Worm (Caenorhabditis elegans) whole organism, L4 larva: Measurements from ENCODE around the gene fipr-10.

Source experiments
- F26F4.8 ChIP-seq: fragments of 200-800 bp; sonication (Bioruptor generic); conservative IDR thresholded peaks from 2 replicates; pipeline ENCODE4 v1.3.6; 2022; ENCODE audit warnings: missing genetic modification characterization, missing compliant biosample characterization
- F44E2.7 ChIP-seq: fragments of 200-800 bp; sonication (Bioruptor generic); IDR thresholded peaks from 2 replicates; pipeline ENCODE4 v2.1.2; 2022; ENCODE audit warnings: missing genetic modification characterization, missing compliant biosample characterization
- F49E8.2 ChIP-seq: sonication (generic microtip); optimal IDR thresholded peaks from 2 replicates; lab custom pipeline; 2016; ENCODE audit warnings: missing compliant biosample characterization, mild to moderate bottlenecking, missing genetic modification characterization, borderline replicate concordance
- aha-1 ChIP-seq: fragments of 150-350 bp; peaks from one replicate; lab custom pipeline; 2014; ENCODE audit warnings: missing biosample characterization, missing genetic modification characterization
- ama-1 ChIP-seq: fragments of 150-350 bp; optimal IDR thresholded peaks from 2 replicates; lab custom pipeline; 2014; ENCODE audit warnings: inconsistent platforms, mixed read lengths
- arid-1 ChIP-seq: fragments of 200-800 bp; sonication (Bioruptor generic); conservative IDR thresholded peaks from 2 replicates; pipeline ENCODE4 v1.3.6; 2022; ENCODE audit warnings: missing genetic modification reagents, missing genetic modification characterization, missing compliant biosample characterization
- ceh-20 ChIP-seq: fragments of 200-800 bp; sonication (Bioruptor generic); IDR thresholded peaks from 2 replicates; pipeline ENCODE4 v1.3.6; 2022; ENCODE audit warnings: missing genetic modification reagents, missing genetic modification characterization, missing compliant biosample characterization
- ceh-62 ChIP-seq: sonication (generic microtip); optimal IDR thresholded peaks from 2 replicates; lab custom pipeline; 2017; ENCODE audit warnings: missing biosample characterization, missing genetic modification characterization
- ces-1 ChIP-seq: fragments of 150-350 bp; sonication (generic microtip); optimal IDR thresholded peaks from 4 replicates; lab custom pipeline; 2014; ENCODE audit warnings: missing biosample characterization, missing genetic modification reagents, missing genetic modification characterization
- cey-2 ChIP-seq: sonication (generic microtip); optimal IDR thresholded peaks from 3 replicates; lab custom pipeline; 2017; ENCODE audit warnings: missing genetic modification characterization, mild to moderate bottlenecking, missing compliant biosample characterization, antibody characterized with exemption, borderline replicate concordance; ENCODE audit not compliant: insufficient read depth
- ctbp-1 ChIP-seq: fragments of 200-800 bp; sonication (Bioruptor generic); IDR thresholded peaks from 2 replicates; pipeline ENCODE4 v1.3.6; 2022; ENCODE audit warnings: missing genetic modification reagents, missing genetic modification characterization, missing compliant biosample characterization
- daf-16 ChIP-seq, 3 experiments: sonication (generic microtip); optimal IDR thresholded peaks; 2 replicates each; lab custom pipeline; 2016 to 2017; ENCODE audit warnings: missing genetic modification characterization in 3 of 3, missing genetic modification reagents in 3 of 3, mild to moderate bottlenecking in 2 of 3, missing compliant biosample characterization in 2 of 3, missing biosample characterization in 1 of 3, moderate library complexity in 1 of 3
- daf-19 ChIP-seq: fragments of 200-800 bp; sonication (Bioruptor generic); conservative IDR thresholded peaks from 2 replicates; pipeline ENCODE4 v1.3.6; 2022; ENCODE audit warnings: missing genetic modification characterization, missing compliant biosample characterization
- dmd-6 ChIP-seq: fragments of 200-800 bp; sonication (Bioruptor generic); IDR thresholded peaks from 2 replicates; pipeline ENCODE4 v1.3.6; 2022; ENCODE audit warnings: missing genetic modification reagents, missing genetic modification characterization, missing compliant biosample characterization
- dve-1 ChIP-seq: sonication (generic microtip); optimal IDR thresholded peaks from 2 replicates; lab custom pipeline; 2017; ENCODE audit warnings: antibody characterized with exemption, mild to moderate bottlenecking, missing genetic modification characterization, missing compliant biosample characterization; ENCODE audit not compliant: insufficient read depth
- fkh-10 ChIP-seq: fragments of 150-350 bp; optimal IDR thresholded peaks from 2 replicates; lab custom pipeline; 2014; ENCODE audit warnings: missing biosample characterization, missing genetic modification reagents, missing genetic modification characterization
- hlh-11 ChIP-seq: fragments of 200-800 bp; sonication (Bioruptor generic); optimal IDR thresholded peaks from 2 replicates; lab custom pipeline; 2018; ENCODE audit warnings: mild to moderate bottlenecking, missing genetic modification characterization, missing compliant biosample characterization
- lin-13 ChIP-seq: fragments of 150-350 bp; optimal IDR thresholded peaks from 2 replicates; lab custom pipeline; 2014; ENCODE audit warnings: missing biosample characterization, missing genetic modification reagents, missing genetic modification characterization
- lin-38 ChIP-seq: fragments of 200-800 bp; sonication (Bioruptor generic); IDR thresholded peaks from 2 replicates; pipeline ENCODE4 v1.3.6; 2022; ENCODE audit warnings: missing genetic modification reagents, missing genetic modification characterization, missing compliant biosample characterization
- madf-5 ChIP-seq, 2 experiments: fragments of 200-800 bp; sonication (Bioruptor generic); IDR thresholded peaks; 2 replicates each; pipeline ENCODE4 v1.3.6; 2022; ENCODE audit warnings: missing compliant biosample characterization in 2 of 2, missing genetic modification characterization in 2 of 2
- mdl-1 ChIP-seq, 2 experiments: fragments of 150-350 bp in 1 of 2; sonication (generic microtip) in 1 of 2; optimal IDR thresholded peaks; 2 replicates each; lab custom pipeline; 2014 to 2017; ENCODE audit warnings: missing biosample characterization in 2 of 2, missing genetic modification characterization in 2 of 2
- mep-1 ChIP-seq: fragments of 150-350 bp; sonication (generic microtip); optimal IDR thresholded peaks from 3 replicates; lab custom pipeline; 2014; ENCODE audit warnings: missing biosample characterization, missing genetic modification characterization
- nhr-102 ChIP-seq: sonication (generic microtip); optimal IDR thresholded peaks from 2 replicates; lab custom pipeline; 2016; ENCODE audit warnings: mild to moderate bottlenecking, missing genetic modification characterization, moderate library complexity, missing compliant biosample characterization
- nhr-28 ChIP-seq: fragments of 150-350 bp; optimal IDR thresholded peaks from 2 replicates; lab custom pipeline; 2014; ENCODE audit warnings: missing biosample characterization, missing genetic modification characterization
- nhr-41 ChIP-seq: fragments of 200-800 bp; sonication (Bioruptor generic); IDR thresholded peaks from 2 replicates; pipeline ENCODE4 v1.3.6; 2022; ENCODE audit warnings: missing genetic modification reagents, missing genetic modification characterization, missing compliant biosample characterization
- nhr-48 ChIP-seq: sonication (generic microtip); optimal IDR thresholded peaks from 2 replicates; lab custom pipeline; 2016; ENCODE audit warnings: mild to moderate bottlenecking, missing genetic modification characterization, missing compliant biosample characterization
- nhr-77 ChIP-seq: fragments of 150-350 bp; optimal IDR thresholded peaks from 2 replicates; lab custom pipeline; 2014; ENCODE audit warnings: missing biosample characterization, missing genetic modification characterization
- php-3 ChIP-seq: fragments of 200-800 bp; sonication (Bioruptor generic); IDR thresholded peaks from 2 replicates; pipeline ENCODE4 v1.3.6; 2022; ENCODE audit warnings: missing genetic modification reagents, missing genetic modification characterization, missing compliant biosample characterization
- pqm-1 ChIP-seq: sonication (generic microtip); optimal IDR thresholded peaks from 2 replicates; lab custom pipeline; 2017; ENCODE audit warnings: missing biosample characterization, missing genetic modification characterization
- saeg-2 ChIP-seq: fragments of 200-800 bp; sonication (Bioruptor generic); IDR thresholded peaks from 2 replicates; pipeline ENCODE4 v1.3.6; 2022; ENCODE audit warnings: missing genetic modification reagents, missing genetic modification characterization, missing compliant biosample characterization
- sdz-12 ChIP-seq: fragments of 200-800 bp; sonication (Bioruptor generic); optimal IDR thresholded peaks from 2 replicates; lab custom pipeline; 2018; ENCODE audit warnings: mild to moderate bottlenecking, missing genetic modification characterization, missing compliant biosample characterization
- spr-3 ChIP-seq: fragments of 200-800 bp; sonication (Bioruptor generic); optimal IDR thresholded peaks from 2 replicates; lab custom pipeline; 2018; ENCODE audit warnings: mild to moderate bottlenecking, missing genetic modification characterization, missing compliant biosample characterization
- tra-1 ChIP-seq: fragments of 200-800 bp; sonication (Bioruptor generic); IDR thresholded peaks from 2 replicates; pipeline ENCODE4 v1.3.6; 2022; ENCODE audit warnings: missing genetic modification reagents, missing genetic modification characterization, missing compliant biosample characterization
- unc-62 ChIP-seq, 3 experiments: fragments of 150-350 bp in 1 of 3; sonication (generic microtip); optimal IDR thresholded peaks in 2 of 3; peaks in 1 of 3; 1 replicate in 1 of 3; 2 replicates in 2 of 3; lab custom pipeline; 2014 to 2017; ENCODE audit warnings: missing biosample characterization in 3 of 3, missing genetic modification characterization in 3 of 3, missing genetic modification reagents in 3 of 3, missing genotype in 1 of 3
- zip-11 ChIP-seq: fragments of 200-800 bp; sonication (Bioruptor generic); IDR thresholded peaks from 2 replicates; pipeline ENCODE4 v1.3.6; 2022; ENCODE audit warnings: missing genetic modification characterization, missing compliant biosample characterization

The fipr-10 gene

DNA sequence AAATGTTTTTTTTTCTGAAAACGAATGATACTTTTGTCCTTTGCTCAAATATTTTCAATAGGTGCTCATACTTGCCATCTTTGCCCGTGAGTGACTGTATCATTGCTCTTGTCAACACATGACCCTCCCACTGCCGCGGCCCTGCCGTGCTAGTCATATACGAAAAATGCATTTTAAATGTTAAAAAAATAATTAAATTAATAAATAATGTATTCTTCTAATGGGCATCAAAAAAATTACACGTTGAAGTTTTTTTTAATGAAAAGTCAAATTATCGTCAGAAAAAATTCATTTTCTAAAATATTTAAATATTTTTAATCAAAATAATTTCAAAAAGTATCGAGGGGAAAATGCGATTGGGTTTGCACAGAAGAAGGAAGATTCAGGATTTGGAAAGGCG lies 8.5 kb downstream of the fipr-10 start, which contains the start of gene C50H2.7:
TSS of gene C50H2.7 (plus strand) at position 301 of the 400 bp plus-strand sequence.
- TF ChIP-seq ceh-20 (GFP tag; lab: Robert Waterston, UW), result no peak
- no peak for TF ChIP-seq nhr-77 (tag; lab: Kevin White, UChicago)
- TF ChIP-seq F44E2.7, result no peak
- no peak for TF ChIP-seq F49E8.2 (tag; lab: Kevin White, UChicago)
- no peak for TF ChIP-seq sdz-12 (GFP tag; lab: Kevin White, UChicago)

DNA sequence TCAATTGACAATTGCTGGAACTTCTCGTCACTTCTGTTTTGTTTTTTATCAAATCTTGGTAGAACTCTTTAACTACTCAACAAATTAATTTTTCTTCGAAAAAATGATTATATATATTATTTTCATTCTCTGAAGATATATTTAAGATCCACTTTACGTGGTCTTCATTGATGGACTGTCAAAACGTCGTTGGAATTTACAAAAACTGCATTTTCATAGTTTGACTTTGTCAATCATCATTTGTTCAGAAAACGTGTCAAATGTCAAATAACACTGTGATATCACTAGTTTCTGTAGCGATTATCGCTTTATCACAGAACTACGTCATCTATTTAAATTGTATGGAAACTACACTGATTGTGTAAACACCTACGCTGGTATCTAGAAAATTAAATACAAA lies 10.4 kb downstream of the fipr-10 start:
- TF ChIP-seq aha-1 (peak; percentile 91), nhr-28 (tag; lab: Kevin White, UChicago) (peak; percentile 42), ceh-62 (tag; lab: Kevin White, UChicago) (no peak), dmd-6 (peak; percentile 34; the same call in 1 of the 2 replicates)

DNA sequence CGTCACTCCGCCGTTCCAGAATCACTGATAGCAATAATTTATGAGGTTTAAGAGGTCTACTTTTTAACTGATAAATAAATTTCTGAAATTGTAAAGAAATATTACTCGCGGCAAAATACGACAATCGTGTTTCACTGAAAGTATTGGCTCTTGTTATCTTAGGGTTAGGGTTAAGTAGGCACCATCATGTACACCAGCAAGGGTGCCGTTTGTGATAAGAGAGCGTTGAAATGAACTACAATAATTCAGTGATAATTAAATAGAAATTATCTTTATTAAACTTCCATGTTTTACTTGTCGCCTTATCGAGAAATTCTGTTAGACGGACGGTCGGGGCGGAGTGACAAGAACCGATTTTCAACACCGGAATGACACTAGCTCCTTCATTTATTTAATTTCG lies 11.7 kb downstream of the fipr-10 start:
- no peak for TF ChIP-seq lin-38 (GFP tag; lab: Robert Waterston, UW)
- no peak for TF ChIP-seq ama-1 (lab: Kevin White, UChicago)
- peak; percentile 76 for TF ChIP-seq nhr-28 (tag; lab: Kevin White, UChicago)
- peak; percentile 23; the same call in 1 of the 2 replicates for TF ChIP-seq nhr-41 (GFP tag; lab: Robert Waterston, UW)
- peak; percentile 61 for TF ChIP-seq dve-1 (tag; lab: Kevin White, UChicago)
- TF ChIP-seq ceh-62 (tag; lab: Kevin White, UChicago), result no peak
- no peak for TF ChIP-seq tra-1
- TF ChIP-seq spr-3 (GFP tag; lab: Kevin White, UChicago), result no peak
- no peak for TF ChIP-seq ceh-20 (GFP tag; lab: Robert Waterston, UW)
- TF ChIP-seq saeg-2, result no peak
- no peak for TF ChIP-seq fkh-10 (GFP tag; lab: Kevin White, UChicago)
- peak; percentile 61 for TF ChIP-seq dmd-6
- no peak for TF ChIP-seq madf-5 (GFP tag; IDR thresholded peaks at IDR 0.05; lab: Robert Waterston, UW)
- TF ChIP-seq pqm-1, result peak; percentile 97
- no peak for TF ChIP-seq mdl-1 (tag; optimal IDR thresholded peaks at IDR 0.05; lab: Kevin White, UChicago)
- no peak for TF ChIP-seq F26F4.8
- peak; percentile 12 for TF ChIP-seq nhr-48
- TF ChIP-seq F49E8.2 (tag; lab: Kevin White, UChicago), result no peak
- TF ChIP-seq lin-13, result no peak
- TF ChIP-seq nhr-102 (tag; lab: Kevin White, UChicago), result no peak
- no peak for TF ChIP-seq ctbp-1 (GFP tag; lab: Robert Waterston, UW)
- TF ChIP-seq daf-16 (GFP tag; optimal IDR thresholded peaks at IDR 0.05; lab: Kevin White, UChicago), result peak in 1 of 2 experiments; percentile 17
- TF ChIP-seq daf-16 (tag; optimal IDR thresholded peaks at IDR 0.05; lab: Kevin White, UChicago), result peak; percentile 59
- TF ChIP-seq hlh-11, result peak; percentile 74
- TF ChIP-seq cey-2 (tag; lab: Kevin White, UChicago), result peak; percentile 35
- no peak for TF ChIP-seq ces-1 (GFP tag; lab: Kevin White, UChicago)
- no peak for TF ChIP-seq mep-1
- 0 out of 2 replicates have a peak, but pooled peaks have one; percentile 37 for TF ChIP-seq php-3
- TF ChIP-seq zip-11 (GFP tag; lab: Robert Waterston, UW), result no peak

DNA sequence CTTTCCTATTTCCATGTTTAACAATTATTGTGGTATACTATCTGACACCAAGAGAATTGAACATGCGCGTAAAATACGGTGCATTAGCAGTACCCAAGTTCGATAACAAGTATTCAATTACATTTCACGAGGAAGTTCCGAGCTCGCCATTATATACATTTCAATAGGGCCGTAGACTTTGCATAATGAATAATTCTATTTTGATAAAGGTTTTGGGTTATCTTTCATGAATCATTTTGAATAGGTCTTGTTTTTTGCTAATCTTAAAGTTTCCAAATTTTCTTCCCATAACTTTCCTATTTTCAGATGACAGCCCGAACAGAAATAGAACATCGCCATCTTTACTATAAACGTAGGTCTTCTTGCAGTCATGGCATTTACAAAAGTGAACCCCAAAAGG lies 12.3 kb downstream of the fipr-10 start, which contains the start of gene C50H2.13:
TSS of gene C50H2.13 (plus strand) at position 301 of the 400 bp plus-strand sequence.
- no peak for TF ChIP-seq arid-1 (GFP tag; lab: Robert Waterston, UW)
- peak; percentile 46 for TF ChIP-seq aha-1

DNA sequence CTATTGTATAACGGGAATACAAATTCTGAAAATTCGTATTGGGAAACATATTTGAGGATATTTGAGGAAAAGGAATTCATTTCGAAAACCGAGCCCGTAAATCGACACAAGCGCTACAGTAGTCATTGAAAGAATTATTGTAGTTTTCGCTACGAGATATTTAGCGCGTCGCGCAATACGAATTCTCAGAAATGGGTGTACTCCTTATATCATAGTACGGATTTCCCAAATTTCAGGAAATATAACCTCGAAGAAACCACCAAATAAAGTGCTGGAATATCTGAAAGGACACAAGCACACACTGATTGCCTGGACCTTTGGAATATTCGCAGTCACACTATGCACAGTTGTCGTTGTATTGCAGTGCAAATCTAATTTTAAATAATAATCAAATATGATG lies 13.4 kb downstream of the fipr-10 start:
- TF ChIP-seq daf-19 (GFP tag; lab: Robert Waterston, UW) (no peak), unc-62 (GFP tag; optimal IDR thresholded peaks at IDR 0.05 in 1 of 2; lab: Kevin White, UChicago) (peak in 1 of 2 experiments; percentile 25), unc-62 (tag; optimal IDR thresholded peaks at IDR 0.05; lab: Kevin White, UChicago) (no peak)
